Worm (Caenorhabditis elegans): ENCODE data around the gene cit-1.2.
A peak's percentile ranks its signal among the peaks of the same experiment; 100 is the strongest.

The cit-1.2 gene

DNA sequence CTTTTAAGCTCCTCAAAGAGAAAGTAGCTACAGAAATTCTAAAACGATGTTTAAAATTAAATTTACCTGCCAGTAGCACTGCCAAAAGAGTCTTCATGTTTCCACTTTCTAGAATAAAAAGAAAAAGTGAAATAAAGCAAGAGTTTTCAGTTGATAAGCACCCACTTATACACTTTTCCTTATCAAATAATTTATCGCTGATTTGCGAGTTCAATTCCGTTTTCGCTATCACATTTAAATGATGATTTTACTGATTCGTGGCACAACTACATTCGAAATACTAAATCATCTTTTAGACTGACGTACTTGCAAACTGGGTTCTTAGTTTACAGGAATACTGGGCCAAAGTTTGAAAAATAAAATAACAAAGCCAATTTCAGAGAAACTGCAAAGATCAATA lies 40.4 kb downstream of the cit-1.2 start, which contains the start of gene K12H4.7:
Gene K12H4.7 (minus strand): TSS at position 138 of the 400 bp plus-strand sequence.
- TF ChIP-seq T23F11.4 (GFP tag; optimal IDR thresholded peaks at IDR 0.05) = no peak
- TF ChIP-seq elt-2 (tag; optimal IDR thresholded peaks at IDR 0.05) = peak; percentile 33
- TF ChIP-seq ceh-31 (tag; optimal IDR thresholded peaks at IDR 0.05) = no peak
- TF ChIP-seq ceh-19 (GFP tag; optimal IDR thresholded peaks at IDR 0.05) = no peak
- no peak for TF ChIP-seq zip-5 (tag; optimal IDR thresholded peaks at IDR 0.05)
- no peak for TF ChIP-seq pat-9 (tag; optimal IDR thresholded peaks at IDR 0.05)

DNA sequence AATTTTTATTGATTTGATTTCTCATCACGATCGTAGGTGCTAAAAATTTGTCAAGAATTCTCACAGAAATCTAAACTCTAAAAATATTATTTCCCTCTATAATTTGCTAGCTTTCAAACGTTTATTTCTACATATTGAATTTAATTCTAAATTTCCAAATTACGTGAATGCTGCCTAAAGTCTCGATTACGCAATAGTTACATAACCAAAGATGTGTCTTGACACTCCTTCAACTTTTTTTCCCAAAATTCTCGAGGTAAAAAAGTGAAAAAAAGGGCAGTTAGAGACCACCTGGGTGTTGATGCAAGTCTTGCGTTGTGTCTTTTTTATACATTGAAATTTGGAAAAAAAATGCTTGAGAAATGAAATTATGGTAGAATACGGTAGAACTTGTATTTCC lies 41.3 kb downstream of the cit-1.2 start:
- TF ChIP-seq ceh-9 (tag; optimal IDR thresholded peaks at IDR 0.05) (no peak), ceh-22 (tag; optimal IDR thresholded peaks at IDR 0.05) (no peak), fkh-6 (tag; optimal IDR thresholded peaks at IDR 0.05) (no peak), che-1 (tag; optimal IDR thresholded peaks at IDR 0.05) (no peak), lim-6 (tag; optimal IDR thresholded peaks at IDR 0.05) (no peak), ceh-14 (tag; optimal IDR thresholded peaks at IDR 0.05) (no peak), fax-1 (tag; optimal IDR thresholded peaks at IDR 0.05) (no peak), tbx-7 (tag; optimal IDR thresholded peaks at IDR 0.05) (no peak), zip-5 (tag; optimal IDR thresholded peaks at IDR 0.05) (no peak), unc-42 (tag; optimal IDR thresholded peaks at IDR 0.05) (no peak), npax-4 (tag; optimal IDR thresholded peaks at IDR 0.05) (no peak), C38D4.7 (GFP tag; optimal IDR thresholded peaks at IDR 0.05) (no peak), sox-4 (tag; optimal IDR thresholded peaks at IDR 0.05) (no peak), K09A11.1 (tag; optimal IDR thresholded peaks at IDR 0.05; ENCODE audit: insufficient read depth) (no peak), ttx-3 (tag; optimal IDR thresholded peaks at IDR 0.05) (no peak), hlh-8 (tag; optimal IDR thresholded peaks at IDR 0.05) (no peak)

DNA sequence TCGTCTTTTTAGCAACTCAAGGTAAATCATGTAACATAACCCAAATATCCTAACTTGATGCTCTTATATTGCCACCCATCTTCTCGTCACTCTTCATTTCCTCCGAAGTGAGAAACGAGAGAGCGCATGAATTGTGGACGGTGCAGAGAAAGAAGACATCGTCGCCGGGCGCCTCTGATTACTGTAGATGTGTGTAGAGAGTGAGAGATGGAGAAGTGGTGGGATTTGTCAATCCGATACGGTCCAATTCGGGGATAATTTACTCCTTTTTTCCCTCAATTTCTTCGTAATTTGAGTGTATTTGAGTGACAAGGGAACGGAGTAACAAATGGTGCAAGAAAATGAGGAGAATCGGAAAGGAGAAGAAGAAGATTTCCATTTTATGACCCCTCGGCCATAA lies 50.5 kb downstream of the cit-1.2 start:
- no peak for TF ChIP-seq unc-42 (tag; optimal IDR thresholded peaks at IDR 0.05)
- no peak for TF ChIP-seq K09A11.1 (tag; optimal IDR thresholded peaks at IDR 0.05; ENCODE audit: insufficient read depth)
- no peak for TF ChIP-seq ceh-19 (GFP tag; optimal IDR thresholded peaks at IDR 0.05)
- no peak for TF ChIP-seq che-1 (tag; optimal IDR thresholded peaks at IDR 0.05)
- TF ChIP-seq odd-2 (tag; optimal IDR thresholded peaks at IDR 0.05) = no peak
- no peak for TF ChIP-seq hlh-8 (tag; optimal IDR thresholded peaks at IDR 0.05)
- no peak for TF ChIP-seq ceh-2 (tag; optimal IDR thresholded peaks at IDR 0.05)
- no peak for TF ChIP-seq mec-3 (tag; optimal IDR thresholded peaks at IDR 0.05; ENCODE audit: borderline replicate concordance)
- no peak for TF ChIP-seq eyg-1 (tag; optimal IDR thresholded peaks at IDR 0.05)
- no peak for TF ChIP-seq hlh-30 (tag; optimal IDR thresholded peaks at IDR 0.05; ENCODE audit: insufficient read depth)
